Worm (Caenorhabditis elegans) whole organism, young adult: ENCODE measurements around the gene Y73B6BL.270.
A peak's percentile ranks its signal among the peaks of the same experiment; 100 is the strongest.

ENCODE experiments used
- B0035.1 ChIP-seq: sonication (generic microtip); optimal IDR thresholded peaks from 2 replicates; lab custom pipeline; 2016; ENCODE audit warnings: missing genetic modification characterization, mild to moderate bottlenecking, missing compliant biosample characterization, missing genotype, missing genetic modification reagents
- B0336.3 ChIP-seq: fragments of 200-800 bp; sonication (Bioruptor generic); IDR thresholded peaks from 2 replicates; pipeline ENCODE4 v1.3.6; 2022; ENCODE audit warnings: missing genetic modification characterization, missing compliant biosample characterization
- C17E4.6 ChIP-seq: fragments of 200-800 bp; sonication (Bioruptor generic); IDR thresholded peaks from 2 replicates; pipeline ENCODE4 v1.3.6; 2022; ENCODE audit warnings: missing genetic modification reagents, missing genetic modification characterization, missing compliant biosample characterization
- F23B12.7 ChIP-seq: sonication (generic microtip); optimal IDR thresholded peaks from 2 replicates; lab custom pipeline; 2017; ENCODE audit warnings: missing genetic modification characterization, mild to moderate bottlenecking, missing compliant biosample characterization, antibody characterized with exemption, moderate library complexity; ENCODE audit not compliant: insufficient read depth
- F49E8.2 ChIP-seq: sonication (generic microtip); optimal IDR thresholded peaks from 3 replicates; lab custom pipeline; 2017; ENCODE audit warnings: missing genetic modification characterization, mild to moderate bottlenecking, missing compliant biosample characterization, antibody characterized with exemption, moderate library complexity; ENCODE audit not compliant: insufficient read depth
- F55B11.4 ChIP-seq: sonication (generic microtip); optimal IDR thresholded peaks from 2 replicates; lab custom pipeline; 2016; ENCODE audit warnings: missing compliant biosample characterization, missing genetic modification characterization, borderline replicate concordance; ENCODE audit not compliant: insufficient read depth
- F57C9.4 ChIP-seq: sonication (generic microtip); optimal IDR thresholded peaks from 2 replicates; lab custom pipeline; 2017; ENCODE audit warnings: mild to moderate bottlenecking, missing genetic modification characterization, missing compliant biosample characterization
- T26A5.8 ChIP-seq: sonication (generic microtip); optimal IDR thresholded peaks from 2 replicates; lab custom pipeline; 2016; ENCODE audit warnings: missing genetic modification characterization, missing compliant biosample characterization
- Y56A3A.18 ChIP-seq: fragments of 200-800 bp; sonication (Bioruptor generic); IDR thresholded peaks from 2 replicates; pipeline ENCODE4 v1.3.6; 2022; ENCODE audit warnings: missing genetic modification reagents, missing genetic modification characterization, missing compliant biosample characterization
- Y79H2A.3 ChIP-seq: fragments of 200-800 bp; sonication (Bioruptor generic); conservative IDR thresholded peaks from 2 replicates; pipeline ENCODE4 v1.3.6; 2022; ENCODE audit warnings: missing genetic modification reagents, missing genetic modification characterization, missing compliant biosample characterization
- aptf-3 ChIP-seq: fragments of 200-800 bp; sonication (Bioruptor generic); IDR thresholded peaks from 2 replicates; pipeline ENCODE4 v1.3.6; 2022; ENCODE audit warnings: missing genetic modification characterization, missing compliant biosample characterization
- attf-5 ChIP-seq: fragments of 200-800 bp; sonication (Bioruptor generic); optimal IDR thresholded peaks from 2 replicates; lab custom pipeline; 2018; ENCODE audit warnings: mild to moderate bottlenecking, missing genetic modification characterization, missing compliant biosample characterization
- bed-2 ChIP-seq: fragments of 200-800 bp; sonication (Bioruptor generic); IDR thresholded peaks from 2 replicates; pipeline ENCODE4 v1.3.6; 2022; ENCODE audit warnings: missing genetic modification reagents, missing genetic modification characterization, missing compliant biosample characterization
- cebp-1 ChIP-seq, 2 experiments: fragments of 200-800 bp in 1 of 2; sonication (Bioruptor generic) in 1 of 2; sonication (generic microtip) in 1 of 2; IDR thresholded peaks in 1 of 2; optimal IDR thresholded peaks in 1 of 2; 2 replicates each; pipeline versions ENCODE4 v1.3.6 to Lab custom; 2017 to 2022; ENCODE audit warnings: missing compliant biosample characterization in 2 of 2, missing genetic modification characterization in 2 of 2, mild to moderate bottlenecking in 1 of 2, missing genetic modification reagents in 1 of 2, moderate library complexity in 1 of 2
- ceh-100 ChIP-seq: fragments of 200-800 bp; sonication (Bioruptor generic); IDR thresholded peaks from 2 replicates; pipeline ENCODE4 v1.3.6; 2022; ENCODE audit warnings: missing genetic modification reagents, missing genetic modification characterization, missing compliant biosample characterization
- ceh-40 ChIP-seq: fragments of 200-800 bp; sonication (Bioruptor generic); IDR thresholded peaks from 2 replicates; pipeline ENCODE4 v1.3.6; 2022; ENCODE audit warnings: missing genetic modification characterization, missing compliant biosample characterization
- ceh-58 ChIP-seq: fragments of 200-800 bp; sonication (Bioruptor generic); IDR thresholded peaks from 2 replicates; pipeline ENCODE4 v1.3.6; 2022; ENCODE audit warnings: missing genetic modification characterization, missing compliant biosample characterization
- ceh-91 ChIP-seq: fragments of 200-800 bp; sonication (Bioruptor generic); IDR thresholded peaks from 2 replicates; pipeline ENCODE4 v1.3.6; 2022; ENCODE audit warnings: missing genetic modification reagents, missing genetic modification characterization, missing compliant biosample characterization
- chd-7 ChIP-seq: sonication (generic microtip); optimal IDR thresholded peaks from 2 replicates; lab custom pipeline; 2016; ENCODE audit warnings: mild to moderate bottlenecking, missing genetic modification characterization, moderate library complexity, missing compliant biosample characterization
- dox-1 ChIP-seq: fragments of 200-800 bp; sonication (Bioruptor generic); IDR thresholded peaks from 2 replicates; pipeline ENCODE4 v1.3.6; 2022; ENCODE audit warnings: missing genetic modification reagents, missing genetic modification characterization, missing compliant biosample characterization
- dpl-1 ChIP-seq: fragments of 150-350 bp; optimal IDR thresholded peaks from 2 replicates; lab custom pipeline; 2014; ENCODE audit warnings: missing biosample characterization, missing genetic modification reagents, missing genetic modification characterization
- egl-44 ChIP-seq: fragments of 200-800 bp; sonication (Bioruptor generic); IDR thresholded peaks from 2 replicates; pipeline ENCODE4 v1.3.6; 2022; ENCODE audit warnings: missing genetic modification reagents, missing genetic modification characterization, missing compliant biosample characterization
- ekl-4 ChIP-seq: fragments of 200-800 bp; sonication (Bioruptor generic); IDR thresholded peaks from 2 replicates; pipeline ENCODE4 v1.3.6; 2022; ENCODE audit warnings: missing genetic modification reagents, missing genetic modification characterization, missing compliant biosample characterization
- fkh-3 ChIP-seq: sonication (generic microtip); optimal IDR thresholded peaks from 2 replicates; lab custom pipeline; 2016; ENCODE audit warnings: mild to moderate bottlenecking, missing genetic modification characterization, missing compliant biosample characterization
- hmg-20 ChIP-seq: fragments of 200-800 bp; sonication (Bioruptor generic); IDR thresholded peaks from 2 replicates; pipeline ENCODE4 v1.3.6; 2022; ENCODE audit warnings: missing genetic modification reagents, missing genetic modification characterization, missing compliant biosample characterization
- lin-26 ChIP-seq: fragments of 200-800 bp; sonication (Bioruptor generic); IDR thresholded peaks from 2 replicates; pipeline ENCODE4 v1.3.6; 2022; ENCODE audit warnings: missing genetic modification reagents, missing genetic modification characterization, missing compliant biosample characterization
- madf-8 ChIP-seq: fragments of 200-800 bp; sonication (Bioruptor generic); conservative IDR thresholded peaks from 2 replicates; pipeline ENCODE4 v1.3.6; 2022; ENCODE audit warnings: missing genetic modification reagents, missing genetic modification characterization, missing compliant biosample characterization
- mcd-1 ChIP-seq: fragments of 200-800 bp; sonication (Bioruptor generic); IDR thresholded peaks from 2 replicates; pipeline ENCODE4 v1.3.6; 2022; ENCODE audit warnings: missing genetic modification reagents, missing genetic modification characterization, missing compliant biosample characterization
- nfyb-1 ChIP-seq: fragments of 200-800 bp; sonication (Bioruptor generic); IDR thresholded peaks from 2 replicates; pipeline ENCODE4 v1.3.6; 2022; ENCODE audit warnings: missing genetic modification reagents, missing genetic modification characterization, missing compliant biosample characterization
- nhr-120 ChIP-seq: fragments of 200-800 bp; sonication (Bioruptor generic); IDR thresholded peaks from 2 replicates; pipeline ENCODE4 v1.3.6; 2022; ENCODE audit warnings: missing genetic modification characterization, missing compliant biosample characterization
- nhr-80 ChIP-seq: sonication (generic microtip); optimal IDR thresholded peaks from 2 replicates; lab custom pipeline; 2016; ENCODE audit warnings: missing genetic modification characterization, missing compliant biosample characterization
- rec-8 ChIP-seq, 2 experiments: sonication (generic microtip); optimal IDR thresholded peaks; 2 replicates each; lab custom pipeline; 2016; ENCODE audit warnings: mild to moderate bottlenecking in 2 of 2, missing genetic modification characterization in 2 of 2, missing genetic modification reagents in 2 of 2, missing genotype in 2 of 2, missing biosample characterization in 1 of 2, missing compliant biosample characterization in 1 of 2, moderate library complexity in 1 of 2
- repo-1 ChIP-seq: sonication (generic microtip); optimal IDR thresholded peaks from 2 replicates; lab custom pipeline; 2017; ENCODE audit warnings: mild to moderate bottlenecking, missing genetic modification characterization, missing compliant biosample characterization
- rpc-1 ChIP-seq, 2 experiments: fragments of 150-350 bp in 1 of 2; sonication (generic microtip) in 1 of 2; optimal IDR thresholded peaks; 2 replicates each; lab custom pipeline; 2014 to 2018; ENCODE audit warnings: missing biosample characterization in 1 of 2, missing genetic modification characterization in 1 of 2, missing genetic modification reagents in 1 of 2, missing genotype in 1 of 2
- sdz-38 ChIP-seq: sonication (generic microtip); optimal IDR thresholded peaks from 2 replicates; lab custom pipeline; 2016; ENCODE audit warnings: missing genotype, missing genetic modification characterization, missing compliant biosample characterization
- sea-2 ChIP-seq: fragments of 200-800 bp; sonication (Bioruptor generic); IDR thresholded peaks from 2 replicates; pipeline ENCODE4 v1.3.6; 2022; ENCODE audit warnings: missing genetic modification characterization, missing compliant biosample characterization
- tbp1 ChIP-seq: fragments of 200-800 bp; sonication (Bioruptor generic); optimal IDR thresholded peaks from 2 replicates; lab custom pipeline; 2018; ENCODE audit warnings: mild to moderate bottlenecking, missing genetic modification characterization, missing compliant biosample characterization
- ztf-6 ChIP-seq: fragments of 200-800 bp; sonication (Bioruptor generic); IDR thresholded peaks from 2 replicates; pipeline ENCODE4 v1.3.6; 2022; ENCODE audit warnings: missing genetic modification reagents, missing genetic modification characterization, missing compliant biosample characterization

Y73B6BL.270 gene

ce11 chrIV:6330790-6331189 lies 34.4 kb upstream of the Y73B6BL.270 start:
- no peak for TF ChIP-seq sea-2
- TF ChIP-seq cebp-1 (GFP tag; IDR thresholded peaks at IDR 0.05; lab: Robert Waterston, UW), result no peak
- TF ChIP-seq cebp-1 (tag; optimal IDR thresholded peaks at IDR 0.05; lab: Kevin White, UChicago), result peak; percentile 40
- TF ChIP-seq attf-5 (GFP tag; lab: Kevin White, UChicago), result no peak
- no peak for TF ChIP-seq ekl-4
- no peak for TF ChIP-seq ceh-40
- no peak for TF ChIP-seq sdz-38
- no peak for TF ChIP-seq fkh-3
- TF ChIP-seq dpl-1 (GFP tag; lab: Kevin White, UChicago), result no peak
- no peak for TF ChIP-seq C17E4.6 (GFP tag; lab: Robert Waterston, UW)
- no peak for TF ChIP-seq nfyb-1 (GFP tag; lab: Robert Waterston, UW)
- TF ChIP-seq ceh-91 (GFP tag; lab: Robert Waterston, UW), result no peak
- TF ChIP-seq rec-8 (tag; optimal IDR thresholded peaks at IDR 0.05; lab: Kevin White, UChicago), result no peak
- no peak for TF ChIP-seq ztf-6
- TF ChIP-seq mcd-1, result no peak
- 0 out of 2 replicates have a peak, but pooled peaks have one; percentile 32 for TF ChIP-seq B0336.3 (GFP tag; lab: Robert Waterston, UW)
- no peak for TF ChIP-seq hmg-20 (GFP tag; lab: Robert Waterston, UW)
- no peak for TF ChIP-seq Y79H2A.3
- TF ChIP-seq aptf-3 (GFP tag; lab: Robert Waterston, UW), result no peak
- TF ChIP-seq T26A5.8 (tag; lab: Kevin White, UChicago), result no peak
- peak; percentile 88 for TF ChIP-seq nhr-80 (tag; lab: Kevin White, UChicago)
- no peak for TF ChIP-seq bed-2 (GFP tag; lab: Robert Waterston, UW)
- TF ChIP-seq F57C9.4 (tag; lab: Kevin White, UChicago), result no peak
- TF ChIP-seq F55B11.4 (tag; lab: Kevin White, UChicago), result no peak
- TF ChIP-seq egl-44 (GFP tag; lab: Robert Waterston, UW), result no peak
- TF ChIP-seq F49E8.2 (tag; lab: Kevin White, UChicago), result no peak
- TF ChIP-seq chd-7 (tag; lab: Kevin White, UChicago), result no peak
- 0 out of 2 replicates have a peak, but pooled peaks have one; percentile 29 for TF ChIP-seq ceh-58 (GFP tag; lab: Robert Waterston, UW)
- TF ChIP-seq madf-8, result no peak
- TF ChIP-seq rpc-1 (optimal IDR thresholded peaks at IDR 0.05; lab: Kevin White, UChicago), result no peak
- no peak for TF ChIP-seq rpc-1 (tag; optimal IDR thresholded peaks at IDR 0.05; lab: Kevin White, UChicago)
- TF ChIP-seq dox-1 (GFP tag; lab: Robert Waterston, UW), result peak; percentile 57
- no peak for TF ChIP-seq F23B12.7
- TF ChIP-seq ceh-100 (GFP tag; lab: Robert Waterston, UW), result no peak
- TF ChIP-seq lin-26 (GFP tag; lab: Robert Waterston, UW), result no peak
- no peak for TF ChIP-seq tbp1 (GFP tag; lab: Kevin White, UChicago)
- no peak for TF ChIP-seq B0035.1 (tag; lab: Kevin White, UChicago)
- no peak for TF ChIP-seq nhr-120
- TF ChIP-seq Y56A3A.18, result no peak

ce11 chrIV:6333915-6334314 lies 31.2 kb upstream of the Y73B6BL.270 start, which contains the start of gene blos-2:
Gene blos-2, plus strand, starts transcription at chrIV:6334215.
- TF ChIP-seq cebp-1 (GFP tag; IDR thresholded peaks at IDR 0.05; lab: Robert Waterston, UW) (no peak), cebp-1 (tag; optimal IDR thresholded peaks at IDR 0.05; lab: Kevin White, UChicago) (no peak), repo-1 (tag; lab: Kevin White, UChicago) (peak; percentile 17)
